Fruit fly (Drosophila melanogaster) whole organism, embryonic: ENCODE measurements around the gene CG32855.
A peak's percentile ranks its signal among the peaks of the same experiment; 100 is the strongest.

Source experiments
- Blimp-1 ChIP-seq: fragments of 200-800 bp; sonication (Bioruptor generic); optimal IDR thresholded peaks from 3 replicates; lab custom pipeline; 2018; ENCODE audit warnings: missing biosample characterization, missing genetic modification characterization, mild to moderate bottlenecking, moderate library complexity, missing genetic modification reagents
- Bteb2 ChIP-seq: fragments of 200-800 bp; sonication (Bioruptor generic); optimal IDR thresholded peaks from 2 replicates; lab custom pipeline; 2016; ENCODE audit warnings: missing biosample characterization, missing genetic modification characterization
- CG11560 ChIP-seq: fragments of 200-800 bp; sonication (Bioruptor generic); IDR thresholded peaks from 3 replicates; pipeline ENCODE4 v1.3.6; 2022; ENCODE audit warnings: missing biosample characterization, missing genetic modification characterization
- CG14014 ChIP-seq: fragments of 200-800 bp; sonication (Bioruptor generic); IDR thresholded peaks from 2 replicates; pipeline ENCODE4 v1.3.6; 2022; ENCODE audit warnings: missing biosample characterization, missing genetic modification characterization
- CG14710 ChIP-seq: fragments of 200-800 bp; sonication (Bioruptor generic); optimal IDR thresholded peaks from 3 replicates; lab custom pipeline; 2019; ENCODE audit warnings: missing biosample characterization, mild to moderate bottlenecking, missing genetic modification characterization, moderate library complexity
- CG14860 ChIP-seq: fragments of 200-800 bp; sonication (Bioruptor generic); IDR thresholded peaks from 3 replicates; pipeline ENCODE4 v1.3.6; 2022; ENCODE audit warnings: missing biosample characterization, missing genetic modification characterization; ENCODE audit not compliant: partially characterized antibody
- CG17186 ChIP-seq: fragments of 200-800 bp; sonication (Bioruptor generic); optimal IDR thresholded peaks from 3 replicates; lab custom pipeline; 2017; ENCODE audit warnings: missing biosample characterization, missing genetic modification reagents, missing genetic modification characterization
- CG17568 ChIP-seq: fragments of 200-800 bp; sonication (Bioruptor generic); optimal IDR thresholded peaks from 2 replicates; lab custom pipeline; 2018; ENCODE audit warnings: missing biosample characterization, mild to moderate bottlenecking, missing genetic modification characterization, moderate library complexity
- CG17802 ChIP-seq: fragments of 200-800 bp; sonication (Bioruptor generic); optimal IDR thresholded peaks from 2 replicates; lab custom pipeline; 2018; ENCODE audit warnings: missing biosample characterization, mild to moderate bottlenecking, missing genetic modification characterization, moderate library complexity
- CG32767 ChIP-seq: fragments of 200-800 bp; sonication (Bioruptor generic); IDR thresholded peaks from 2 replicates; pipeline ENCODE4 v1.3.6; 2022; ENCODE audit warnings: missing biosample characterization, missing genetic modification characterization
- CG6272 ChIP-seq: fragments of 200-800 bp; sonication (Bioruptor generic); IDR thresholded peaks from 2 replicates; pipeline ENCODE4 v1.3.6; 2022; ENCODE audit warnings: missing biosample characterization, missing genetic modification characterization
- CG6689 ChIP-seq: fragments of 200-800 bp; sonication (Bioruptor generic); IDR thresholded peaks from 2 replicates; pipeline ENCODE4 v1.3.6; 2022; ENCODE audit warnings: missing biosample characterization, missing genetic modification characterization
- CG7357 ChIP-seq: fragments of 200-800 bp; sonication (Bioruptor generic); IDR thresholded peaks from 3 replicates; pipeline ENCODE4 v1.3.6; 2022; ENCODE audit warnings: missing biosample characterization, missing genetic modification characterization
- CG7928 ChIP-seq: fragments of 200-800 bp; sonication (Bioruptor generic); optimal IDR thresholded peaks from 2 replicates; lab custom pipeline; 2017; ENCODE audit warnings: missing biosample characterization, mild to moderate bottlenecking, missing genetic modification characterization
- CG7987 ChIP-seq: fragments of 200-800 bp; sonication (Bioruptor generic); optimal IDR thresholded peaks from 2 replicates; lab custom pipeline; 2018; ENCODE audit warnings: missing biosample characterization, mild to moderate bottlenecking, missing genetic modification characterization, moderate library complexity
- CG9876 ChIP-seq: fragments of 200-800 bp; sonication (Bioruptor generic); optimal IDR thresholded peaks from 2 replicates; lab custom pipeline; 2016; ENCODE audit warnings: missing biosample characterization, missing genetic modification characterization
- Dad ChIP-seq: fragments of 200-800 bp; sonication (Bioruptor generic); optimal IDR thresholded peaks from 3 replicates; lab custom pipeline; 2016; ENCODE audit warnings: missing biosample characterization, missing genetic modification characterization
- Deaf1 ChIP-seq: fragments of 200-800 bp; optimal IDR thresholded peaks from 3 replicates; lab custom pipeline; 2019; ENCODE audit warnings: missing biosample characterization, mild to moderate bottlenecking, missing genetic modification characterization, moderate library complexity
- Gsc ChIP-seq: fragments of 200-800 bp; sonication (Bioruptor generic); IDR thresholded peaks from 2 replicates; pipeline ENCODE4 v1.3.6; 2022; ENCODE audit warnings: missing biosample characterization, missing genetic modification characterization
- HLH4C ChIP-seq: fragments of 200-800 bp; sonication (Bioruptor generic); IDR thresholded peaks from 3 replicates; pipeline ENCODE4 v1.3.6; 2022; ENCODE audit warnings: missing biosample characterization, missing genetic modification characterization; ENCODE audit not compliant: partially characterized antibody
- Max ChIP-seq: fragments of 200-800 bp; sonication (Bioruptor generic); optimal IDR thresholded peaks from 2 replicates; lab custom pipeline; 2016; ENCODE audit warnings: missing biosample characterization, mild to moderate bottlenecking, missing genetic modification characterization
- Myb ChIP-seq: fragments of 200-800 bp; sonication (Bioruptor generic); optimal IDR thresholded peaks from 2 replicates; lab custom pipeline; 2016; ENCODE audit warnings: missing biosample characterization, missing genetic modification characterization
- NC2β ChIP-seq: fragments of 200-800 bp; sonication (Bioruptor generic); optimal IDR thresholded peaks from 2 replicates; lab custom pipeline; 2016; ENCODE audit warnings: missing biosample characterization, missing genetic modification characterization
- NFAT ChIP-seq: fragments of 200-800 bp; sonication (Bioruptor generic); IDR thresholded peaks from 2 replicates; pipeline ENCODE4 v1.3.6; 2022; ENCODE audit warnings: missing biosample characterization, missing genetic modification characterization
- Optix ChIP-seq: fragments of 200-800 bp; sonication (Bioruptor generic); IDR thresholded peaks from 3 replicates; pipeline ENCODE4 v1.3.6; 2022; ENCODE audit warnings: missing biosample characterization, missing genetic modification characterization
- Rfx ChIP-seq: fragments of 200-800 bp; sonication (Bioruptor generic); IDR thresholded peaks from 2 replicates; pipeline ENCODE4 v1.3.6; 2022; ENCODE audit warnings: missing biosample characterization, missing genetic modification characterization
- Tbp ChIP-seq: fragments of >200 bp; optimal IDR thresholded peaks from 2 replicates; lab custom pipeline; 2018; ENCODE audit warnings: missing biosample characterization, missing genetic modification characterization
- YL-1 ChIP-seq: fragments of 200-800 bp; sonication (Bioruptor generic); optimal IDR thresholded peaks from 3 replicates; lab custom pipeline; 2017; ENCODE audit warnings: missing biosample characterization, mild to moderate bottlenecking, missing genetic modification characterization
- dati ChIP-seq: fragments of 200-800 bp; sonication (Bioruptor generic); IDR thresholded peaks from 2 replicates; pipeline ENCODE4 v1.3.6; 2022; ENCODE audit warnings: missing biosample characterization, missing genetic modification characterization
- dmrt11E ChIP-seq: fragments of 200-800 bp; sonication (Bioruptor generic); optimal IDR thresholded peaks from 3 replicates; lab custom pipeline; 2018; ENCODE audit warnings: missing biosample characterization, mild to moderate bottlenecking, missing genetic modification characterization, moderate library complexity
- dysf ChIP-seq: fragments of 200-800 bp; sonication (Bioruptor generic); IDR thresholded peaks from 3 replicates; pipeline ENCODE4 v1.3.6; 2022; ENCODE audit warnings: missing biosample characterization, missing genetic modification characterization
- her ChIP-seq: fragments of 200-800 bp; sonication (Bioruptor generic); optimal IDR thresholded peaks from 2 replicates; lab custom pipeline; 2016; ENCODE audit warnings: missing biosample characterization, missing genetic modification characterization
- hkb ChIP-seq, 2 experiments: fragments of 200-800 bp in 1 of 2; fragments of >200 bp in 1 of 2; sonication (Bioruptor generic) in 1 of 2; IDR thresholded peaks in 1 of 2; optimal IDR thresholded peaks in 1 of 2; 2 replicates each; pipeline versions ENCODE4 v1.3.6 to Lab custom; 2017 to 2022; ENCODE audit warnings: missing biosample characterization in 1 of 2, missing genetic modification characterization in 1 of 2
- insv ChIP-seq, 2 experiments: fragments of 200-800 bp; sonication (Bioruptor generic); optimal IDR thresholded peaks; 3 replicates each; lab custom pipeline; 2016 to 2018; ENCODE audit warnings: missing biosample characterization in 2 of 2, missing genetic modification characterization in 2 of 2
- jing ChIP-seq: fragments of 200-800 bp; sonication (Bioruptor generic); optimal IDR thresholded peaks from 2 replicates; lab custom pipeline; 2018; ENCODE audit warnings: missing biosample characterization, mild to moderate bottlenecking, missing genetic modification characterization
- ken ChIP-seq: fragments of 200-800 bp; sonication (Bioruptor generic); IDR thresholded peaks from 3 replicates; pipeline ENCODE4 v1.3.6; 2022; ENCODE audit warnings: missing biosample characterization, missing genetic modification characterization
- lab ChIP-seq: fragments of 200-800 bp; sonication (Bioruptor generic); optimal IDR thresholded peaks from 3 replicates; lab custom pipeline; 2017; ENCODE audit warnings: missing biosample characterization, missing genetic modification characterization, mild to moderate bottlenecking, moderate library complexity, missing genetic modification reagents
- lbe ChIP-seq: fragments of 200-800 bp; sonication (Bioruptor generic); optimal IDR thresholded peaks from 2 replicates; lab custom pipeline; 2016; ENCODE audit warnings: missing biosample characterization, mild to moderate bottlenecking, missing genetic modification characterization
- mld ChIP-seq: fragments of 200-800 bp; sonication (Bioruptor generic); IDR thresholded peaks from 3 replicates; pipeline ENCODE4 v1.3.6; 2022; ENCODE audit warnings: missing biosample characterization, missing genetic modification characterization; ENCODE audit not compliant: partially characterized antibody
- phol ChIP-seq: fragments of 200-800 bp; sonication (Bioruptor generic); optimal IDR thresholded peaks from 3 replicates; lab custom pipeline; 2018; ENCODE audit warnings: missing biosample characterization, mild to moderate bottlenecking, missing genetic modification characterization, moderate library complexity
- pros ChIP-seq: fragments of 200-800 bp; sonication (Bioruptor generic); optimal IDR thresholded peaks from 3 replicates; lab custom pipeline; 2019; ENCODE audit warnings: missing biosample characterization, mild to moderate bottlenecking, missing genetic modification characterization, moderate library complexity
- psq ChIP-seq: fragments of 200-800 bp; sonication (Bioruptor generic); optimal IDR thresholded peaks from 2 replicates; lab custom pipeline; 2017; ENCODE audit warnings: missing biosample characterization, missing genetic modification characterization
- repo ChIP-seq: fragments of 200-800 bp; sonication (Bioruptor generic); optimal IDR thresholded peaks from 2 replicates; lab custom pipeline; 2016; ENCODE audit warnings: missing biosample characterization, missing genetic modification characterization
- rib ChIP-seq: fragments of 200-800 bp; sonication (Bioruptor generic); IDR thresholded peaks from 2 replicates; pipeline ENCODE4 v1.3.6; 2022; ENCODE audit warnings: missing biosample characterization, missing genetic modification characterization
- shn ChIP-seq: fragments of 200-800 bp; sonication (Bioruptor generic); optimal IDR thresholded peaks from 3 replicates; lab custom pipeline; 2016; ENCODE audit warnings: missing biosample characterization, missing genetic modification characterization
- slp2 ChIP-seq: fragments of 200-800 bp; sonication (Bioruptor generic); optimal IDR thresholded peaks from 2 replicates; lab custom pipeline; 2016; ENCODE audit warnings: missing biosample characterization, missing genetic modification characterization
- sqz ChIP-seq: fragments of 200-800 bp; sonication (Bioruptor generic); optimal IDR thresholded peaks from 3 replicates; lab custom pipeline; 2018; ENCODE audit warnings: missing biosample characterization, mild to moderate bottlenecking, missing genetic modification characterization
- tin ChIP-seq: fragments of 200-800 bp; sonication (Bioruptor generic); optimal IDR thresholded peaks from 3 replicates; lab custom pipeline; 2016; ENCODE audit warnings: missing biosample characterization, missing genetic modification characterization
- toy ChIP-seq: fragments of 200-800 bp; sonication (Bioruptor generic); IDR thresholded peaks from 2 replicates; pipeline ENCODE4 v1.3.6; 2022; ENCODE audit warnings: missing biosample characterization, missing genetic modification characterization
- twi ChIP-seq: fragments of 200-800 bp; optimal IDR thresholded peaks from 2 replicates; lab custom pipeline; 2019; ENCODE audit warnings: missing biosample characterization, mild to moderate bottlenecking, missing genetic modification characterization, moderate library complexity
- usp ChIP-seq: fragments of >200 bp; optimal IDR thresholded peaks from 2 replicates; lab custom pipeline; 2017; ENCODE audit warnings: missing biosample characterization, missing genetic modification characterization

CG32855 gene

DNA sequence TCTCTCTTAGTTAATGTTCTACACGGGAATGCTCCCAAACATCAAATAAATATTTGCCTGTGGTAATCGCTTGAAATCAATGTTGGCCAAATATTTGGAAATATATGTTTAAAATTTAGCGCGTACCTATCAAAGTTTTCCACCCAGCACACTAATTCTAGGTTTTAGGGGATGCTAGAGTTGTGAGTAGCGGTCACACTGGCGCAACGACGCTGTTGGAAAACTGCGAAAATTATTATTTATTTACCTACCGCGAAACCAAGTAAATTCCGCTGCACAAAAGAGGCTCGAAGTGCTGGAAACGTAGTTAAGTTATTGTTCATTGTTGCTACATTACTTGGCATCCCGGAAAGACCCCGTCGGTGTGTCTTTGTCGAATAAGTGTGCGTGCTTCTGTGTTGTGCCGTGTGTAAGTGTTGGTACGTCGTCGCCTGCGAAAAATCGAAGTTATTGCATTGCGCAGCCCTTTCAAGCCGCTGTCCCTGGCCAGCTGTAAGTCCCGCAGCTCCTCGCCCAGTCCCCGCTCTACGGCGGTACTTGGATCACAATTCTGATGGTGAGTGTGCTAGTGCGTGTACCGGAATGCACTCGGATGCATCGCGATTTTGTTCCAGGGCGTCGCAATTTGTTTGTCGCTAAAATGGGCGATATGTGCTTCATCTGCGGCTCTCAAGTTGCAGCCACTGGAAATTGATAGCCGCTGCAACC, 30.0 kb downstream of the CG32855 start, which contains the start of gene msps (continued):
- no peak for TF ChIP-seq slp2 (GFP tag; lab: Kevin White, UChicago)
- no peak for TF ChIP-seq her (GFP tag; lab: Kevin White, UChicago)
- no peak for TF ChIP-seq usp (GFP tag; lab: Kevin White, UChicago)
- TF ChIP-seq CG17568 (GFP tag; lab: Kevin White, UChicago) = no peak
- TF ChIP-seq toy (GFP tag; lab: Robert Waterston, UW) = no peak
- TF ChIP-seq lbe (GFP tag; lab: Kevin White, UChicago) = no peak
- no peak for TF ChIP-seq Bteb2 (GFP tag; lab: Kevin White, UChicago)
- peak; percentile 71 for TF ChIP-seq CG14860 (GFP tag; lab: Robert Waterston, UW)
- TF ChIP-seq phol = peak; percentile 3
- no peak for TF ChIP-seq tin (GFP tag; lab: Kevin White, UChicago)
- TF ChIP-seq Max (GFP tag; lab: Kevin White, UChicago) = no peak
- TF ChIP-seq CG17802 (tag; lab: Kevin White, UChicago) = no peak
- TF ChIP-seq Deaf1 (tag; lab: Kevin White, UChicago) = no peak
- TF ChIP-seq HLH4C (GFP tag; lab: Robert Waterston, UW) = peak; percentile 52; the same call in 2 of the 3 replicates
- no peak for TF ChIP-seq jing (GFP tag; lab: Kevin White, UChicago)
- TF ChIP-seq repo (GFP tag; lab: Kevin White, UChicago) = no peak
- TF ChIP-seq Blimp-1 = no peak
- no peak for TF ChIP-seq insv (GFP tag; optimal IDR thresholded peaks at IDR 0.05; lab: Kevin White, UChicago)
- no peak for TF ChIP-seq CG9876
- no peak for TF ChIP-seq Optix (GFP tag; lab: Robert Waterston, UW)
- peak; percentile 76; the same call in 2 of the 3 replicates for TF ChIP-seq mld (GFP tag; lab: Robert Waterston, UW)
- no peak for TF ChIP-seq pros (GFP tag; lab: Kevin White, UChicago)
- no peak for TF ChIP-seq CG11560 (tag; lab: Robert Waterston, UW)
- TF ChIP-seq hkb (optimal IDR thresholded peaks at IDR 0.05; lab: Kevin White, UChicago) = no peak
- no peak for TF ChIP-seq hkb (GFP tag; IDR thresholded peaks at IDR 0.05; lab: Robert Waterston, UW)
- no peak for TF ChIP-seq CG32767 (GFP tag; lab: Robert Waterston, UW)
- no peak for TF ChIP-seq CG17186 (GFP tag; lab: Kevin White, UChicago)
- TF ChIP-seq Rfx (GFP tag; lab: Robert Waterston, UW) = no peak
- no peak for TF ChIP-seq NFAT
- TF ChIP-seq twi (tag; lab: Kevin White, UChicago) = no peak
- no peak for TF ChIP-seq psq (GFP tag; lab: Kevin White, UChicago)
- TF ChIP-seq rib = no peak
- TF ChIP-seq YL-1 (GFP tag; lab: Kevin White, UChicago) = peak; percentile 76
- no peak for TF ChIP-seq Tbp
- no peak for TF ChIP-seq sqz (GFP tag; lab: Kevin White, UChicago)
- TF ChIP-seq NC2β = no peak
- TF ChIP-seq CG7357 (GFP tag; lab: Robert Waterston, UW) = no peak
- TF ChIP-seq CG7928 (GFP tag; lab: Kevin White, UChicago) = no peak
- TF ChIP-seq Myb (GFP tag; lab: Kevin White, UChicago) = peak; percentile 47
- no peak for TF ChIP-seq lab
- TF ChIP-seq ken (GFP tag; lab: Robert Waterston, UW) = no peak
- no peak for TF ChIP-seq Dad (GFP tag; lab: Kevin White, UChicago)
- TF ChIP-seq CG6272 = no peak
- no peak for TF ChIP-seq CG7987 (GFP tag; lab: Kevin White, UChicago)
- TF ChIP-seq dati (GFP tag; lab: Robert Waterston, UW) = no peak
- no peak for TF ChIP-seq Gsc
- TF ChIP-seq CG6689 (GFP tag; lab: Robert Waterston, UW) = no peak
- no peak for TF ChIP-seq dmrt11E
- no peak for TF ChIP-seq dysf (GFP tag; lab: Robert Waterston, UW)
- TF ChIP-seq CG14710 (tag; lab: Kevin White, UChicago) = peak; percentile 62
- no peak for TF ChIP-seq shn (GFP tag; lab: Kevin White, UChicago)
- TF ChIP-seq CG14014 (GFP tag; lab: Robert Waterston, UW) = no peak
